Fruit fly (Drosophila melanogaster) whole organism, embryonic: Measurements from ENCODE around the gene CG44362.
A peak's percentile ranks its signal among the peaks of the same experiment; 100 is the strongest.

Experiments used
- CG1024 ChIP-seq: fragments of 200-800 bp; sonication (Bioruptor generic); IDR thresholded peaks from 2 replicates; pipeline ENCODE4 v1.3.6; 2022; ENCODE audit warnings: missing biosample characterization, missing genetic modification characterization
- CG10366 ChIP-seq: fragments of 200-800 bp; sonication (Bioruptor generic); IDR thresholded peaks from 2 replicates; pipeline ENCODE4 v1.3.6; 2022; ENCODE audit warnings: missing biosample characterization, missing genetic modification characterization
- CG10979 ChIP-seq: fragments of 200-800 bp; sonication (Bioruptor generic); optimal IDR thresholded peaks from 2 replicates; lab custom pipeline; 2018; ENCODE audit warnings: missing biosample characterization, mild to moderate bottlenecking, missing genetic modification characterization, moderate library complexity
- CG11093 ChIP-seq: fragments of 200-800 bp; sonication (Bioruptor generic); IDR thresholded peaks from 3 replicates; pipeline ENCODE4 v1.3.6; 2022; ENCODE audit warnings: missing biosample characterization, missing genetic modification characterization
- CG11456 ChIP-seq: fragments of 200-800 bp; sonication (Bioruptor generic); IDR thresholded peaks from 3 replicates; pipeline ENCODE4 v1.3.6; 2022; ENCODE audit warnings: missing biosample characterization, missing genetic modification characterization
- CG11696 ChIP-seq: fragments of 200-800 bp; sonication (Bioruptor generic); IDR thresholded peaks from 2 replicates; pipeline ENCODE4 v1.3.6; 2022; ENCODE audit warnings: missing biosample characterization, missing genetic modification characterization
- CG14014 ChIP-seq: fragments of 200-800 bp; sonication (Bioruptor generic); IDR thresholded peaks from 2 replicates; pipeline ENCODE4 v1.3.6; 2022; ENCODE audit warnings: missing biosample characterization, missing genetic modification characterization
- CG15479 ChIP-seq: fragments of 200-800 bp; sonication (Bioruptor generic); optimal IDR thresholded peaks from 3 replicates; lab custom pipeline; 2019; ENCODE audit warnings: missing biosample characterization, mild to moderate bottlenecking, missing genetic modification characterization, moderate library complexity
- CG15696 ChIP-seq: fragments of 200-800 bp; sonication (Bioruptor generic); optimal IDR thresholded peaks from 2 replicates; lab custom pipeline; 2019; ENCODE audit warnings: missing biosample characterization, mild to moderate bottlenecking, missing genetic modification characterization, moderate library complexity
- CG1603 ChIP-seq: fragments of 200-800 bp; sonication (Bioruptor generic); optimal IDR thresholded peaks from 2 replicates; lab custom pipeline; 2019; ENCODE audit warnings: missing biosample characterization, mild to moderate bottlenecking, missing genetic modification characterization, moderate library complexity
- CG16813 ChIP-seq: fragments of 200-800 bp; sonication (Bioruptor generic); IDR thresholded peaks from 3 replicates; pipeline ENCODE4 v1.3.6; 2022; ENCODE audit warnings: missing biosample characterization, missing genetic modification characterization; ENCODE audit not compliant: partially characterized antibody
- CG1832 ChIP-seq: fragments of 200-800 bp; sonication (Bioruptor generic); optimal IDR thresholded peaks from 2 replicates; lab custom pipeline; 2017; ENCODE audit warnings: missing biosample characterization, mild to moderate bottlenecking, missing genetic modification characterization, inconsistent platforms
- CG18476 ChIP-seq: fragments of 200-800 bp; sonication (Bioruptor generic); optimal IDR thresholded peaks from 2 replicates; lab custom pipeline; 2016; ENCODE audit warnings: missing biosample characterization, mild to moderate bottlenecking, missing genetic modification characterization
- CG30431 ChIP-seq: fragments of 200-800 bp; sonication (Bioruptor generic); optimal IDR thresholded peaks from 2 replicates; lab custom pipeline; 2017; ENCODE audit warnings: missing biosample characterization, missing genetic modification characterization
- CG4617 ChIP-seq: fragments of 200-800 bp; sonication (Bioruptor generic); optimal IDR thresholded peaks from 3 replicates; lab custom pipeline; 2016; ENCODE audit warnings: missing biosample characterization, missing genetic modification characterization, borderline replicate concordance
- CG6654 ChIP-seq: fragments of 200-800 bp; sonication (Bioruptor generic); optimal IDR thresholded peaks from 2 replicates; lab custom pipeline; 2017; ENCODE audit warnings: missing biosample characterization, mild to moderate bottlenecking, missing genetic modification characterization
- CG7786 ChIP-seq: fragments of 200-800 bp; sonication (Bioruptor generic); optimal IDR thresholded peaks from 2 replicates; lab custom pipeline; 2016; ENCODE audit warnings: missing biosample characterization, missing genetic modification characterization
- CG7928 ChIP-seq: fragments of 200-800 bp; sonication (Bioruptor generic); optimal IDR thresholded peaks from 2 replicates; lab custom pipeline; 2017; ENCODE audit warnings: missing biosample characterization, mild to moderate bottlenecking, missing genetic modification characterization
- CG7963 ChIP-seq: fragments of 200-800 bp; sonication (Bioruptor generic); IDR thresholded peaks from 3 replicates; pipeline ENCODE4 v1.3.6; 2022; ENCODE audit warnings: missing biosample characterization, missing genetic modification characterization; ENCODE audit not compliant: partially characterized antibody
- CG9609 ChIP-seq: fragments of 200-800 bp; sonication (Bioruptor generic); optimal IDR thresholded peaks from 3 replicates; lab custom pipeline; 2016; ENCODE audit warnings: missing biosample characterization, missing genetic modification characterization
- CG9876 ChIP-seq: fragments of 200-800 bp; sonication (Bioruptor generic); optimal IDR thresholded peaks from 2 replicates; lab custom pipeline; 2016; ENCODE audit warnings: missing biosample characterization, missing genetic modification characterization
- D19A ChIP-seq: fragments of 200-800 bp; optimal IDR thresholded peaks from 3 replicates; lab custom pipeline; 2019; ENCODE audit warnings: missing biosample characterization, mild to moderate bottlenecking, missing genetic modification characterization, moderate library complexity
- Dfd ChIP-seq, 2 experiments: fragments of >200 bp; optimal IDR thresholded peaks; 2 replicates each; lab custom pipeline; 2017; ENCODE audit warnings: missing biosample characterization in 2 of 2, missing genetic modification characterization in 2 of 2
- Drgx ChIP-seq: fragments of 200-800 bp; sonication (Bioruptor generic); IDR thresholded peaks from 2 replicates; pipeline ENCODE4 v1.3.6; 2022; ENCODE audit warnings: missing biosample characterization, missing genetic modification characterization
- Fer2 ChIP-seq: fragments of 200-800 bp; sonication (Bioruptor generic); optimal IDR thresholded peaks from 2 replicates; lab custom pipeline; 2018; ENCODE audit warnings: missing biosample characterization, mild to moderate bottlenecking, missing genetic modification characterization, moderate library complexity
- H15 ChIP-seq: fragments of 200-800 bp; sonication (Bioruptor generic); IDR thresholded peaks from 3 replicates; pipeline ENCODE4 v1.3.6; 2022; ENCODE audit warnings: missing biosample characterization, missing genetic modification characterization
- Mrtf ChIP-seq: fragments of 200-800 bp; sonication (Bioruptor generic); IDR thresholded peaks from 3 replicates; pipeline ENCODE4 v1.3.6; 2022; ENCODE audit warnings: missing biosample characterization, missing genetic modification characterization
- NFAT ChIP-seq: fragments of 200-800 bp; sonication (Bioruptor generic); IDR thresholded peaks from 2 replicates; pipeline ENCODE4 v1.3.6; 2022; ENCODE audit warnings: missing biosample characterization, missing genetic modification characterization
- Sox100B ChIP-seq: fragments of 200-800 bp; sonication (Bioruptor generic); optimal IDR thresholded peaks from 3 replicates; lab custom pipeline; 2018; ENCODE audit warnings: missing biosample characterization, mild to moderate bottlenecking, missing genetic modification characterization
- Tbp ChIP-seq: fragments of >200 bp; optimal IDR thresholded peaks from 2 replicates; lab custom pipeline; 2018; ENCODE audit warnings: missing biosample characterization, missing genetic modification characterization
- Vsx1 ChIP-seq: fragments of 200-800 bp; sonication (Bioruptor generic); optimal IDR thresholded peaks from 2 replicates; lab custom pipeline; 2017; ENCODE audit warnings: missing biosample characterization, mild to moderate bottlenecking, missing genetic modification characterization, missing genetic modification reagents
- Xbp1 ChIP-seq: fragments of 200-800 bp; sonication (Bioruptor generic); optimal IDR thresholded peaks from 3 replicates; lab custom pipeline; 2016; ENCODE audit warnings: missing biosample characterization, mild to moderate bottlenecking, missing genetic modification characterization
- ap ChIP-seq: fragments of 200-800 bp; sonication (Bioruptor generic); IDR thresholded peaks from 2 replicates; pipeline ENCODE4 v1.3.6; 2022; ENCODE audit warnings: missing biosample characterization, missing genetic modification characterization
- ash1 ChIP-seq: fragments of 200-800 bp; sonication (Bioruptor generic); optimal IDR thresholded peaks from 2 replicates; lab custom pipeline; 2018; ENCODE audit warnings: missing biosample characterization, mild to moderate bottlenecking, missing genetic modification characterization
- ci ChIP-seq: fragments of 200-800 bp; sonication (Bioruptor generic); IDR thresholded peaks from 3 replicates; pipeline ENCODE4 v1.3.6; 2022; ENCODE audit warnings: missing biosample characterization, missing genetic modification characterization
- croc ChIP-seq: fragments of 200-800 bp; sonication (Bioruptor generic); conservative IDR thresholded peaks from 3 replicates; pipeline ENCODE4 v1.3.6; 2022; ENCODE audit warnings: missing biosample characterization, missing genetic modification characterization
- dan ChIP-seq: fragments of 200-800 bp; sonication (Bioruptor generic); IDR thresholded peaks from 2 replicates; pipeline ENCODE4 v1.3.6; 2022; ENCODE audit warnings: missing biosample characterization, missing genetic modification characterization
- ftz-f1 ChIP-seq: fragments of 200-800 bp; sonication (Bioruptor generic); optimal IDR thresholded peaks from 2 replicates; lab custom pipeline; 2016; ENCODE audit warnings: missing biosample characterization, missing genetic modification characterization
- gro ChIP-seq: fragments of 200-800 bp; sonication (Bioruptor generic); optimal IDR thresholded peaks from 2 replicates; lab custom pipeline; 2016; ENCODE audit warnings: missing biosample characterization, missing genetic modification characterization
- ken ChIP-seq: fragments of 200-800 bp; sonication (Bioruptor generic); IDR thresholded peaks from 3 replicates; pipeline ENCODE4 v1.3.6; 2022; ENCODE audit warnings: missing biosample characterization, missing genetic modification characterization
- kni ChIP-seq: fragments of 200-800 bp; sonication (Bioruptor generic); optimal IDR thresholded peaks from 3 replicates; lab custom pipeline; 2017; ENCODE audit warnings: mild to moderate bottlenecking, missing biosample characterization, missing genetic modification reagents, missing genetic modification characterization
- nom ChIP-seq: fragments of 200-800 bp; sonication (Bioruptor generic); optimal IDR thresholded peaks from 2 replicates; lab custom pipeline; 2017; ENCODE audit warnings: missing biosample characterization, missing genetic modification characterization, mild to moderate bottlenecking, moderate library complexity, missing genetic modification reagents
- onecut ChIP-seq: fragments of 200-800 bp; sonication (Bioruptor generic); IDR thresholded peaks from 2 replicates; pipeline ENCODE4 v1.3.6; 2022; ENCODE audit warnings: missing biosample characterization, missing genetic modification characterization
- pnt ChIP-seq: fragments of 200-800 bp; sonication (Bioruptor generic); optimal IDR thresholded peaks from 3 replicates; lab custom pipeline; 2016; ENCODE audit warnings: missing biosample characterization, missing genetic modification characterization
- prd ChIP-seq, 3 experiments: fragments of >200 bp in 2 of 3; fragments of 200-800 bp in 1 of 3; sonication (Bioruptor generic) in 1 of 3; optimal IDR thresholded peaks in 2 of 3; IDR thresholded peaks in 1 of 3; 2 replicates in 2 of 3; 3 replicates in 1 of 3; pipeline versions ENCODE4 v1.3.6 to Lab custom; 2017 to 2022; ENCODE audit warnings: missing biosample characterization in 1 of 3, missing genetic modification characterization in 1 of 3
- sob ChIP-seq: fragments of 200-800 bp; sonication (Bioruptor generic); IDR thresholded peaks from 2 replicates; pipeline ENCODE4 v1.3.6; 2022; ENCODE audit warnings: missing biosample characterization, missing genetic modification characterization
- twi ChIP-seq: fragments of 200-800 bp; optimal IDR thresholded peaks from 2 replicates; lab custom pipeline; 2019; ENCODE audit warnings: missing biosample characterization, mild to moderate bottlenecking, missing genetic modification characterization, moderate library complexity
- usp ChIP-seq: fragments of >200 bp; optimal IDR thresholded peaks from 2 replicates; lab custom pipeline; 2017; ENCODE audit warnings: missing biosample characterization, missing genetic modification characterization
- vvl ChIP-seq: fragments of 200-800 bp; sonication (Bioruptor generic); IDR thresholded peaks from 2 replicates; pipeline ENCODE4 v1.3.6; 2022; ENCODE audit warnings: missing biosample characterization, missing genetic modification characterization
- zen2 ChIP-seq: fragments of 200-800 bp; sonication (Bioruptor generic); IDR thresholded peaks from 3 replicates; pipeline ENCODE4 v1.3.6; 2022; ENCODE audit warnings: missing biosample characterization, missing genetic modification characterization; ENCODE audit not compliant: partially characterized antibody

Gene CG44362

dm6 chr3L:11415382-11415781 is 18.0 kb downstream of the CG44362 start (continued):
- TF ChIP-seq nom (GFP tag; lab: Kevin White, UChicago) (peak; percentile 6), NFAT (no peak), CG7786 (GFP tag; lab: Kevin White, UChicago) (no peak), dan (GFP tag; lab: Robert Waterston, UW) (peak; percentile 49; the same call in 1 of the 2 replicates), CG10979 (tag; lab: Kevin White, UChicago) (peak; percentile 93), vvl (GFP tag; lab: Robert Waterston, UW) (peak; percentile 90), Dfd (GFP tag; optimal IDR thresholded peaks at IDR 0.05; lab: Kevin White, UChicago) (no peak), CG11456 (GFP tag; lab: Robert Waterston, UW) (no peak), ash1 (no peak), usp (GFP tag; lab: Kevin White, UChicago) (no peak), croc (peak; percentile 74), CG30431 (GFP tag; lab: Kevin White, UChicago) (peak; percentile 58), CG4617 (GFP tag; lab: Kevin White, UChicago) (peak; percentile 36), prd (optimal IDR thresholded peaks at IDR 0.05; lab: Kevin White, UChicago) (no peak), prd (GFP tag; IDR thresholded peaks at IDR 0.05; lab: Robert Waterston, UW) (peak; percentile 90), ftz-f1 (no peak), CG10366 (GFP tag; lab: Robert Waterston, UW) (peak; percentile 64), ken (0 out of 3 replicates have a peak, but pooled peaks have one; percentile 19), Fer2 (no peak), Sox100B (GFP tag; lab: Kevin White, UChicago) (peak; percentile 59), CG15479 (GFP tag; lab: Kevin White, UChicago) (no peak), CG16813 (GFP tag; lab: Robert Waterston, UW) (no peak), CG14014 (GFP tag; lab: Robert Waterston, UW) (0 out of 2 replicates have a peak, but pooled peaks have one; percentile 39), CG7928 (GFP tag; lab: Kevin White, UChicago) (no peak), CG1832 (GFP tag; lab: Kevin White, UChicago) (no peak), Tbp (no peak), Vsx1 (GFP tag; lab: Kevin White, UChicago) (peak; percentile 61), Xbp1 (peak; percentile 68), twi (tag; lab: Kevin White, UChicago) (peak; percentile 24), CG1603 (tag; lab: Kevin White, UChicago) (peak; percentile 76), ap (GFP tag; lab: Robert Waterston, UW) (peak; percentile 70), Drgx (GFP tag; lab: Robert Waterston, UW) (peak; percentile 49), CG9876 (GFP tag; lab: Kevin White, UChicago) (no peak), CG18476 (GFP tag; lab: Kevin White, UChicago) (peak; percentile 67), gro (GFP tag; lab: Kevin White, UChicago) (no peak), sob (GFP tag; lab: Robert Waterston, UW) (peak; percentile 51), CG15696 (peak; percentile 46), CG11696 (GFP tag; lab: Robert Waterston, UW) (peak; percentile 45; the same call in 1 of the 2 replicates), pnt (GFP tag; lab: Kevin White, UChicago) (peak; percentile 26), CG9609 (GFP tag; lab: Kevin White, UChicago) (no peak), zen2 (GFP tag; lab: Robert Waterston, UW) (no peak), H15 (GFP tag; lab: Robert Waterston, UW) (peak; percentile 70), Mrtf (0 out of 3 replicates have a peak, but pooled peaks have one; percentile 47), ci (GFP tag; lab: Robert Waterston, UW) (peak; percentile 82), CG1024 (GFP tag; lab: Robert Waterston, UW) (peak; percentile 51; the same call in 1 of the 2 replicates), CG6654 (peak; percentile 7), onecut (GFP tag; lab: Robert Waterston, UW) (peak; percentile 68), CG7963 (GFP tag; lab: Robert Waterston, UW) (no peak), kni (no peak), CG11093 (peak; percentile 63; the same call in 1 of the 3 replicates), D19A (tag; lab: Kevin White, UChicago) (peak; percentile 74)
